Fruit fly (Drosophila melanogaster) Kc167 (cell line): ENCODE results near the gene CG34376.

Experiments
- Myc ChIP-seq: fragments of >200 bp; optimal IDR thresholded peaks from 2 replicates; lab custom pipeline; 2017; ENCODE audit warnings: missing external identifiers
- Sin3A ChIP-seq: fragments of >200 bp; optimal IDR thresholded peaks from 2 replicates; lab custom pipeline; 2018; ENCODE audit warnings: missing external identifiers
- insv ChIP-seq: fragments of >200 bp; optimal IDR thresholded peaks from 3 replicates; lab custom pipeline; 2018; ENCODE audit warnings: missing external identifiers

DNA sequence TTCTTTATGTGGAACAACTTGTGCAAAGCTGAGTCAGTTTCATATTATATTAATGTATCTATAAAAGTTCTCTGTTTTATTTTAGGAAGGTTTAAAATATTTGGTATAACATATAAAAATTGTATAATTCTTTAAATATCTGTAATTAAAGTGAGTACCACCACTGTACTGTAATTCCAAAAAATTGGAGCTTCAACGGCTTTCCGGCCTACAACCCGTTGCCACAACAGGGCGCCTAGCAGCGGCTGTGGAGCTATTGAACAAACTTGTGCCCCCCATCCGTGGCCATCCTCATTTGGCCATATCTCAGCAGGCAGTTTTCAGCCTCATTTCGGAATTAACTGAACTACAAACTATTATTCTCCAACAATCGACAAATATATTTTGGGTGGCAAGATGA lies 42.3 kb upstream of the CG34376 start, which contains the start of gene CG13855:
- TF ChIP-seq Myc (lab: Kevin White, UChicago) (no peak), insv (lab: Kevin White, UChicago) (no peak), Sin3A (lab: Kevin White, UChicago) (no peak)
